Fruit fly (Drosophila melanogaster): ENCODE results near the gene CG3857.

Gene CG3857

DNA sequence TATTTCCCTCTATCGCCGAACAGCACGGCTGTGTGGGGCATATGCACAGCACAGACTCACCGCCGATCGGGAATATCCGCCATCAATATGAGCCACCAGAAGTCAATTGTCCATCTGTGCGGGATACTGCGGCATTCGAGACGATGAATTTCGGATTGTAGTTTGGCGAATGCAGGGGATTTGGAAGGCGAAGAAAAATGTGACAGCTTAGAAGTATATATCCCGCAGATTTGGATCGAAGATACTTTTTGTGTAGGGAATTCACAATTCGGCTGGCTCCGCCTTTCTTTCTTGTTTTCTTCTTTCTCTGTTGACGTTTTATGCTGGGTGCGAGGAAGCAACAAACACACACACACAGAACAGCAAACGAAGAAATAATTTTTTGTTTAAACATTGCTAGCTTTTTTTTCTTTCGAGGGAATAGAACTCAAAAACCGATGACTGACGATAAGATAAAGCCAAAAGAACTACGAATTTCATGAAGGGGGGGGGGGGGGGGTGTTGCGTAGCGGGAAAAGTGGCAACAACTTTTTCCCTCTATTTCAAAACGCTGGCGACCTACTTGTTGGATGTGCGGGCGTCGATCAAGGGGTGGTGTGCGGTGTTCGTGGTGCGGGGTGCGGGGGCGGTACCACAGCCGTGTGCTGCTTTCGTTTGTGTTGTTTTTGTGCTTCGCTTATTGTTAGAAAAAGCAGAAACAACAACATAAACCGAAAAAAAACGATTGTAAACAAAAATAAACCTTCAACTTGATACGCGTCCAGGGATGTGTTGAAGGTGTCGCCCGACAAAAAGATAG is 44.5 kb upstream of the CG3857 start (continued):
- peak; percentile 28 for TF ChIP-seq CG3995 (GFP tag; optimal IDR thresholded peaks at IDR 0.05)
- TF ChIP-seq CG11696 (GFP tag; IDR thresholded peaks at IDR 0.05): no peak
- no peak for TF ChIP-seq sima (GFP tag; optimal IDR thresholded peaks at IDR 0.05)
- TF ChIP-seq CG12104 (GFP tag; optimal IDR thresholded peaks at IDR 0.05): peak; percentile 26
- peak; percentile 44 for TF ChIP-seq CG3838 (GFP tag; optimal IDR thresholded peaks at IDR 0.05)
- peak; percentile 71 for TF ChIP-seq nerfin-1 (tag; optimal IDR thresholded peaks at IDR 0.05)
- TF ChIP-seq CG17802 (tag; optimal IDR thresholded peaks at IDR 0.05): peak; percentile 49
- TF ChIP-seq kah (GFP tag; optimal IDR thresholded peaks at IDR 0.05): peak; percentile 12
- TF ChIP-seq CG8478 (optimal IDR thresholded peaks at IDR 0.05): no peak
- TF ChIP-seq lola (GFP tag; optimal IDR thresholded peaks at IDR 0.05): peak in 1 of 3 experiments; percentile 64
- peak; percentile 63 for TF ChIP-seq CG9817 (tag; optimal IDR thresholded peaks at IDR 0.05)
- no peak for TF ChIP-seq CG7963 (GFP tag; IDR thresholded peaks at IDR 0.05; ENCODE audit: partially characterized antibody)
- peak; percentile 75 for TF ChIP-seq CG18619 (GFP tag; optimal IDR thresholded peaks at IDR 0.05)
- TF ChIP-seq Atf6 (GFP tag; IDR thresholded peaks at IDR 0.05): peak; percentile 54; the same call in 1 of the 2 replicates
- TF ChIP-seq Lpt (GFP tag; optimal IDR thresholded peaks at IDR 0.05): no peak
- peak; percentile 70 for TF ChIP-seq slbo (GFP tag; IDR thresholded peaks at IDR 0.05)
- no peak for TF ChIP-seq pita (GFP tag; optimal IDR thresholded peaks at IDR 0.05)
- peak; percentile 78 for TF ChIP-seq vvl (GFP tag; IDR thresholded peaks at IDR 0.05)
- peak; percentile 77 for TF ChIP-seq CG7556 (GFP tag; optimal IDR thresholded peaks at IDR 0.05)
- peak; percentile 23 for TF ChIP-seq NC2β (GFP tag; optimal IDR thresholded peaks at IDR 0.05)
- TF ChIP-seq Hey (tag; optimal IDR thresholded peaks at IDR 0.05): no peak
- TF ChIP-seq CG17361 (GFP tag; IDR thresholded peaks at IDR 0.05): peak; percentile 88
- peak; percentile 78 for TF ChIP-seq ci (GFP tag; IDR thresholded peaks at IDR 0.05)
- peak; percentile 89 for TF ChIP-seq Oli (tag; optimal IDR thresholded peaks at IDR 0.05)
- TF ChIP-seq dm (GFP tag; optimal IDR thresholded peaks at IDR 0.05): peak; percentile 60
- TF ChIP-seq Antp (GFP tag; optimal IDR thresholded peaks at IDR 0.05): peak; percentile 64
- TF ChIP-seq bcd (GFP tag; optimal IDR thresholded peaks at IDR 0.05): peak; percentile 85
- no peak for TF ChIP-seq repo (GFP tag; optimal IDR thresholded peaks at IDR 0.05)
- TF ChIP-seq CG18262 (tag; optimal IDR thresholded peaks at IDR 0.05): peak; percentile 83
- TF ChIP-seq CG16779 (GFP tag; IDR thresholded peaks at IDR 0.05): no peak
- TF ChIP-seq mld (GFP tag; IDR thresholded peaks at IDR 0.05; ENCODE audit: partially characterized antibody): no peak
- TF ChIP-seq CG2129 (GFP tag; IDR thresholded peaks at IDR 0.05; ENCODE audit: partially characterized antibody): no peak
- peak; percentile 53 for TF ChIP-seq eyg (GFP tag; optimal IDR thresholded peaks at IDR 0.05)
- no peak for TF ChIP-seq gce (GFP tag; IDR thresholded peaks at IDR 0.05)
- no peak for TF ChIP-seq CG3065 (GFP tag; optimal IDR thresholded peaks at IDR 0.05)
- peak; percentile 22 for TF ChIP-seq CG12236 (GFP tag; optimal IDR thresholded peaks at IDR 0.05)
- peak; percentile 90 for TF ChIP-seq Sox102F (GFP tag; optimal IDR thresholded peaks at IDR 0.05)
- TF ChIP-seq D (optimal IDR thresholded peaks at IDR 0.05): no peak
- peak; percentile 77 for TF ChIP-seq D (GFP tag; optimal IDR thresholded peaks at IDR 0.05)
- TF ChIP-seq chinmo (GFP tag; IDR thresholded peaks at IDR 0.05; ENCODE audit: partially characterized antibody): 0 out of 4 replicates have a peak, but pooled peaks have one; percentile 36
- no peak for TF ChIP-seq ham (GFP tag; IDR thresholded peaks at IDR 0.05)
- peak; percentile 43 for TF ChIP-seq Six4 (GFP tag; optimal IDR thresholded peaks at IDR 0.05)
- peak; percentile 5 for TF ChIP-seq Bteb2 (GFP tag; optimal IDR thresholded peaks at IDR 0.05)
- no peak for TF ChIP-seq CG1024 (GFP tag; IDR thresholded peaks at IDR 0.05)
- TF ChIP-seq CG18011 (GFP tag; optimal IDR thresholded peaks at IDR 0.05): peak; percentile 5
- TF ChIP-seq jumu (GFP tag; optimal IDR thresholded peaks at IDR 0.05): peak; percentile 59
- TF ChIP-seq zfh2 (GFP tag; optimal IDR thresholded peaks at IDR 0.05): peak; percentile 84

Measured in whole organism, embryonic.